Worm (Caenorhabditis elegans) whole organism, young adult: Measurements from ENCODE around the gene T06E8.2.

Experiments
- akir-1 ChIP-seq: fragments of 200-800 bp; sonication (Bioruptor generic); optimal IDR thresholded peaks from 2 replicates; lab custom pipeline; 2018; ENCODE audit warnings: mild to moderate bottlenecking, missing genetic modification characterization, moderate library complexity, missing compliant biosample characterization
- ama-1 ChIP-seq, 3 experiments: fragments of 150-350 bp in 1 of 3; sonication (generic microtip) in 2 of 3; optimal IDR thresholded peaks; 2 replicates each; lab custom pipeline; 2014 to 2018; ENCODE audit warnings: missing biosample characterization in 2 of 3, missing genetic modification characterization in 2 of 3, missing genetic modification reagents in 2 of 3
- dpl-1 ChIP-seq: fragments of 150-350 bp; optimal IDR thresholded peaks from 2 replicates; lab custom pipeline; 2014; ENCODE audit warnings: missing biosample characterization, missing genetic modification reagents, missing genetic modification characterization
- let-607 ChIP-seq, 2 experiments: fragments of 200-800 bp in 1 of 2; sonication (Bioruptor generic) in 1 of 2; sonication (generic microtip) in 1 of 2; optimal IDR thresholded peaks; 2 replicates each; lab custom pipeline; 2016 to 2018; ENCODE audit warnings: mild to moderate bottlenecking in 2 of 2, missing compliant biosample characterization in 2 of 2, missing genetic modification characterization in 2 of 2, moderate library complexity in 2 of 2, missing genotype in 1 of 2
- lin-35 ChIP-seq, 3 experiments: fragments of 150-350 bp in 2 of 3; sonication (generic microtip) in 1 of 3; optimal IDR thresholded peaks; 2 replicates each; lab custom pipeline; 2014 to 2018; ENCODE audit warnings: missing biosample characterization in 3 of 3, missing genetic modification characterization in 3 of 3, missing genetic modification reagents in 3 of 3
- madf-6 ChIP-seq: fragments of 200-800 bp; sonication (Bioruptor generic); IDR thresholded peaks from 2 replicates; pipeline ENCODE4 v1.3.6; 2022; ENCODE audit warnings: missing genetic modification reagents, missing genetic modification characterization, missing compliant biosample characterization
- mes-4 ChIP-seq: sonication (generic microtip); optimal IDR thresholded peaks from 2 replicates; lab custom pipeline; 2016; ENCODE audit warnings: missing genotype, missing genetic modification characterization, missing compliant biosample characterization
- nfyb-1 ChIP-seq: fragments of 200-800 bp; sonication (Bioruptor generic); IDR thresholded peaks from 2 replicates; pipeline ENCODE4 v1.3.6; 2022; ENCODE audit warnings: missing genetic modification reagents, missing genetic modification characterization, missing compliant biosample characterization
- nhr-90 ChIP-seq: sonication (generic microtip); optimal IDR thresholded peaks from 2 replicates; lab custom pipeline; 2016; ENCODE audit warnings: missing genotype, mild to moderate bottlenecking, missing genetic modification characterization, missing compliant biosample characterization
- pbrm-1 ChIP-seq: fragments of 200-800 bp; sonication (Bioruptor generic); IDR thresholded peaks from 2 replicates; pipeline ENCODE4 v1.3.6; 2022; ENCODE audit warnings: missing genetic modification reagents, missing genetic modification characterization, missing compliant biosample characterization
- pha-4 ChIP-seq: fragments of 150-350 bp; sonication (generic microtip); optimal IDR thresholded peaks from 2 replicates; lab custom pipeline; 2014; ENCODE audit warnings: missing biosample characterization, missing genetic modification reagents, missing genetic modification characterization
- rcor-1 ChIP-seq: fragments of 200-800 bp; sonication (Bioruptor generic); IDR thresholded peaks from 2 replicates; pipeline ENCODE4 v1.3.6; 2022; ENCODE audit warnings: missing genetic modification reagents, missing genetic modification characterization, missing compliant biosample characterization
- tbx-9 ChIP-seq: sonication (generic microtip); optimal IDR thresholded peaks from 2 replicates; lab custom pipeline; 2016; ENCODE audit warnings: borderline replicate concordance, missing genetic modification characterization, inconsistent platforms, missing compliant biosample characterization

DNA sequence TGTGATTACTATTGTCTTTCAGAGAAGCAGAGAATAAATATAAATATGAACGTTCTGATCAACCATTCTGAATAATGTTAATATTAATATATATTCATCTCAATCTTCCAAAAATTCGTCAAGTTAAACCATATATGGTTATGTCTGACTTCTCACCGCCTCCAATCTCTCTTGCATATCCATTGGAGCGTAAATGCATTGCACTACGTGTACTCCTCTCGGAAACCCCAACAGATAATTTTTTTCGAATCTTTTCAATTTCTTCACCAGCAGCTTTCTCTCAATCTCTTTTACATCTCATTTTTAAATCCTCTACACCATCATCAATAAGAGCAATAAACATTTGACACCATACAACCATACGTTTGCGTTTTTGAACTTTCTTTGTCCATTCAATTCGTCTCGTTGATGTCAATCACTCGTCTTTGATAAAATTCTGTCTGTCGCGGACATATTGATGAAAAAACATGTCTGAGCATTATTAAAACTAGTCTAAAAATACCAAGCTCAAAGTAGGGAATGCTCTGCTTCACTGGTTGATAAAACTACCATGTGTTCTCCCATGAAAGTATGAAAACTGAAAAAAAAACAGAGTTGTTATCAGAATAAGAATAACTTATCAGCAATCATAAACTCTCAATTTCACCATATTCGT, 32.8 kb downstream of the T06E8.2 start:
- no peak for TF ChIP-seq pbrm-1 (GFP tag; lab: Robert Waterston, UW)
- no peak; the same call in 1 of the 2 replicates for TF ChIP-seq rcor-1
- TF ChIP-seq tbx-9 (tag; lab: Kevin White, UChicago): no peak
- no peak for TF ChIP-seq madf-6 (GFP tag; lab: Robert Waterston, UW)
- TF ChIP-seq ama-1 (optimal IDR thresholded peaks at IDR 0.05; lab: Kevin White, UChicago): no peak
- no peak for TF ChIP-seq ama-1 (GFP tag; optimal IDR thresholded peaks at IDR 0.05; lab: Kevin White, UChicago)
- no peak for TF ChIP-seq lin-35 (GFP tag; optimal IDR thresholded peaks at IDR 0.05; lab: Kevin White, UChicago)
- no peak for TF ChIP-seq nhr-90 (tag; lab: Kevin White, UChicago)
- no peak for TF ChIP-seq pha-4 (tag; lab: Kevin White, UChicago)
- no peak for TF ChIP-seq akir-1 (GFP tag; lab: Kevin White, UChicago)
- TF ChIP-seq nfyb-1: no peak
- peak; percentile 24 to 33 for TF ChIP-seq let-607 (tag; optimal IDR thresholded peaks at IDR 0.05; lab: Kevin White, UChicago)
- no peak for TF ChIP-seq mes-4 (tag; lab: Kevin White, UChicago)
- TF ChIP-seq dpl-1 (GFP tag; lab: Kevin White, UChicago): no peak
